Fruit fly (Drosophila melanogaster): ENCODE measurements around the gene CG31827.
A peak's percentile ranks its signal among the peaks of the same experiment; 100 is the strongest.

DNA sequence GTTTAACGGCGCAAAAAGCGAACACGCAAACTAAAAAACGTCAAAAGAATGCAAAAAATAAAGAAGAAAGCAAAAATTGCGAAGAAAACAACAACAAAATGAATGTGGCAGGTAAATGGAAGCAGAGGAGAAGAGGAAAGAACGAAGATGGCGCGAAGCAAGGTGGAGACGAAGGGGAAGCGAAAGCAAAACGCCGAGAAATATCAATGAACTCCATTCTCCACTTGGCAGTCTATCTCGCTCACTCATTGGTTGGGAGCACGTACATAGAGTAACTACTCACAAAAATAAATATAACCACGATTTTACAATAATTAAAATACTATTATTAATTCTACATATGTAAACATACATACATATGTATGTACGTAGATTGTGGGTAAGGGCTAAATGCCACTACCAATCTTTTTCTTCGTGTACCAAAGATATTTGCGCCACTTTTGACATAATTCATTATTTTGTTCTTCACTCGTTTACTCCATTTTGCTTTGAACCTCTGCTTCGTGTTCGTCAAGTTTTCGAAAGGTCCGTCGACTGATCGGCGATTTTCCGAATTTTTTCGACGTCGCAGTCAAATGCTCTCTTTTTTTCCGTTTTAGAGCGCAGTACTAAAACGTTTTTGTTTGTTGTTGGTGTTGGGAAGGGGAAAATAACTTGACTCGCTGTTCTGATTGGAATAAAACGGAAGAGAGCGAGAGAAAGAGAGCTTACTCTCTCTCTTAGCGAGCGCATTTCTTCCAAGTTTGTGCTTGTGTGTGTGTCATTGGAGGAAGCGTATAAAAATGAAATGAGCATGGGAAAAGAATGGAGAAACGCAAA lies 40.3 kb downstream of the CG31827 start:
- TF ChIP-seq dmrt93B (GFP tag; optimal IDR thresholded peaks at IDR 0.05) (no peak), Myc (optimal IDR thresholded peaks at IDR 0.05) (no peak), jim (GFP tag; optimal IDR thresholded peaks at IDR 0.05) (no peak), dsf (GFP tag; optimal IDR thresholded peaks at IDR 0.05; ENCODE audit: borderline replicate concordance) (no peak), fru (GFP tag; optimal IDR thresholded peaks at IDR 0.05) (no peak), h (GFP tag; optimal IDR thresholded peaks at IDR 0.05) (no peak), CrebA (GFP tag; optimal IDR thresholded peaks at IDR 0.05; ENCODE audit: borderline replicate concordance) (no peak), psq (GFP tag; optimal IDR thresholded peaks at IDR 0.05) (peak; percentile 97), CG9705 (GFP tag; optimal IDR thresholded peaks at IDR 0.05) (no peak), Sp1 (GFP tag; optimal IDR thresholded peaks at IDR 0.05) (no peak), brk (GFP tag; optimal IDR thresholded peaks at IDR 0.05) (peak; percentile 2)

Measured in whole organism, wandering third instar larva.